Worm (Caenorhabditis elegans): Measurements from ENCODE around the gene clec-256.

clec-256 gene

DNA sequence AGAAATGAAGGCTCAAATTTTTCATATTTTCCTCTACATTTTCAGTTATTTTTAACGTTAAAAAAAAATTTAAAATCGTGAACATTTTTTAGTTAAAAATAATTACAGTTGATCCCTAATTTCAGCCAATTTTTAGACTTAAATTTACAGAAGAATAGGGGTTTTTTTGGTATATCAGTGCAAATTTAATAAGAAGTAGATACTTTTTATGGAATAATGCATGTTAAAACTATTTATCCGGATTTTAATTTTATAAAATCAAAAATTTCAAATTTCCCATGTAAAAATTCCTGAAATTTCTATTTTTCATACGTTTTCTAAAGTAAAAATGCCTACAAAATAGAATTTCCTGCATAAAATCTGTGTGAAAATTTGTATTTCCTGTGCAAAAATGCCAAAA, 47.4 kb upstream of the clec-256 start:
- no peak for TF ChIP-seq ceh-83 (GFP tag; optimal IDR thresholded peaks at IDR 0.05)
- TF ChIP-seq nhr-12 (tag; optimal IDR thresholded peaks at IDR 0.05): no peak
- TF ChIP-seq sptf-1 (tag; optimal IDR thresholded peaks at IDR 0.05): no peak
- TF ChIP-seq unc-62 (GFP tag; optimal IDR thresholded peaks at IDR 0.05): no peak
- TF ChIP-seq mep-1 (tag; optimal IDR thresholded peaks at IDR 0.05): no peak
- no peak for TF ChIP-seq nhr-76 (tag; optimal IDR thresholded peaks at IDR 0.05)
- no peak for TF ChIP-seq unc-120 (tag; optimal IDR thresholded peaks at IDR 0.05; ENCODE audit: poor library complexity, severe bottlenecking)
- no peak for TF ChIP-seq elt-1 (tag; optimal IDR thresholded peaks at IDR 0.05; ENCODE audit: borderline replicate concordance, insufficient read depth)
- no peak for TF ChIP-seq tbx-8 (GFP tag; optimal IDR thresholded peaks at IDR 0.05)
- no peak for TF ChIP-seq nhr-237 (tag; optimal IDR thresholded peaks at IDR 0.05)
- TF ChIP-seq mls-2 (tag; optimal IDR thresholded peaks at IDR 0.05): no peak
- TF ChIP-seq nhr-2 (tag; optimal IDR thresholded peaks at IDR 0.05): no peak
- no peak for TF ChIP-seq pha-4 (tag; optimal IDR thresholded peaks at IDR 0.05)
- no peak for TF ChIP-seq drap-1 (GFP tag; optimal IDR thresholded peaks at IDR 0.05)

DNA sequence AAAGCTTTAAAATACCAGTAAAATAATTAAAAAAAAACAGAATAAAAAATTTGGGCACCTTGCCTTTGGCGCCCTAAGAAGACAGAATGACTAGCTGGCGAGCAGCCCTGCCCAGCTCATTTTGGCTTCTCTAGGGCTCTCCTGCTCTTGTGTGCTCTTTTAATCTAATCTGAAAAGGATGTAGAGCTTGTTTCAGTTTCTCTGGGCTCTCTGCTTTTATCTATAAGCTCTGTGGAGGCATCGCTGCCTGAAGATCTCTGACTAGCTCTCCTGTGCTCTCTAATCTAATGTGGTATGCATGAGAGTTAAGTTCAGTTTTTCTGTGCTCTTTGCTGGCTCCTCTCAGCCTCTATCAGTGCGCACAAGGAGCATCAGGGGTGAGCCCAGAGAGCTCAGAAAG, 45.6 kb upstream of the clec-256 start:
- TF ChIP-seq mab-5 (tag; optimal IDR thresholded peaks at IDR 0.05) (no peak), tbx-8 (GFP tag; optimal IDR thresholded peaks at IDR 0.05) (no peak), mls-2 (tag; optimal IDR thresholded peaks at IDR 0.05) (no peak), ces-1 (GFP tag; optimal IDR thresholded peaks at IDR 0.05) (peak; percentile 68), snpc-4 (tag; optimal IDR thresholded peaks at IDR 0.05) (no peak), flh-1 (GFP tag; optimal IDR thresholded peaks at IDR 0.05) (no peak), nhr-2 (tag; optimal IDR thresholded peaks at IDR 0.05) (no peak)

DNA sequence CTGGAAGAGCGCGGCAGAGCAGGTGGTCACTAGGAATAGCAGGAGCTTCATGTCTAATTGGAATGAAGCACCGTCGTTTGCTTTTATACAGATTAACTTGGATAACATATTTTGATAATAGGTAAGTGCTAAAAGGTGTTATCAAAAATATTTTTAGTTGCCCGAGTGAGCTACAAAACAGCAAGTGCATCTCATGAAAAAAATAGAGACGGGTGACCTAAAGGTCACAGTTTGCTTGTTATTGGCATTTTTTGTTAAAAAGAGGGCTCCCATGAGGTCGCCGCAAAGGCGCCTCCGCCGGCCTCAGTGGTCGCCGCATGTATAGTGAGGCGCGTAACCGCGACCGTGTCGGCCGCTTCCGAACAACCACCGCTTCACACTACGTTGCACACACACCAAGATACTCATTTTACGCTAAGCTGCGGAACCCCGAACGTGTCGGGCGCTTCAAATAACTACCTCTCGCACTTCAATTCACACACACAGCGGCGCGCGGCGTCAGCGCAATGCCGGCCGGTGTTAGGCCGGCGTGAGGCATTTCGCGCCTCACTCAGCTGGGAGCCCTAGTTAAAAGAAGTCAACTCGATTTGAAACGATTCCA, 42.1 kb upstream of the clec-256 start, which contains the start of gene asp-19:
Gene asp-19, minus strand, starts transcription at position 51 of the 601 bp plus-strand sequence.
- no peak for TF ChIP-seq ztf-11 (tag; optimal IDR thresholded peaks at IDR 0.05)
- TF ChIP-seq lsy-2 (tag; optimal IDR thresholded peaks at IDR 0.05): no peak

DNA sequence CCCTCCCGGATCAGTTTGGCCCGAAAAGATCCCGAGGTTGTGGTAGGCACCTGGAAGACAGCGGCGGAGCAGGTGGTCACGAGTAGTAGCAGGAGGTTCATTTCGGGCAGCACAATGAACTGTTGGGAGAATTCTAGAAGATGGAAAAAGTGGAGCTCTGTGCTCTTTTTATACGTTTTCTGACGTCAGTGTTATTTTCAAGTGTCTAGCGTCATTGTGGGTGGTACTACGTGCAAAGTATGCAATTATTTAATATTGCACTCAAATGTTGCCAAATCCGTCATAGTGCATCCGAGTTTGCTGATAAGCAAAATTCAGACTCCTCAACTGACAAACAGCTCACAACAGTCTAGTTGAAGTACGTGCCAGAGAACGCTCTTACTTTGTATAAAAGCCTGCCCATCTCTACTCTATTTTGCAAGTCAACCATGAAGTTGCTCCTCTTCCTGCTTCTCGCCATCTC, 39.9 kb upstream of the clec-256 start, which contains the start of the genes asp-18 and scl-19:
Gene asp-18, minus strand, starts transcription at position 101 of the 463 bp plus-strand sequence.
Gene scl-19, plus strand, starts transcription at position 413 of the 463 bp plus-strand sequence.
- TF ChIP-seq sem-2 (GFP tag; optimal IDR thresholded peaks at IDR 0.05): no peak
- TF ChIP-seq unc-120 (tag; optimal IDR thresholded peaks at IDR 0.05; ENCODE audit: poor library complexity, severe bottlenecking): no peak
- no peak for TF ChIP-seq nhr-28 (tag; optimal IDR thresholded peaks at IDR 0.05)
- no peak for TF ChIP-seq unc-62 (GFP tag; optimal IDR thresholded peaks at IDR 0.05)
- TF ChIP-seq sptf-1 (tag; optimal IDR thresholded peaks at IDR 0.05): no peak
- no peak for TF ChIP-seq ceh-83 (GFP tag; optimal IDR thresholded peaks at IDR 0.05)
- TF ChIP-seq lin-32 (GFP tag; optimal IDR thresholded peaks at IDR 0.05): no peak
- TF ChIP-seq zip-8 (tag; optimal IDR thresholded peaks at IDR 0.05): no peak
- no peak for TF ChIP-seq tbx-8 (GFP tag; optimal IDR thresholded peaks at IDR 0.05)
- TF ChIP-seq M03D4.4 (tag; optimal IDR thresholded peaks at IDR 0.05): no peak
- TF ChIP-seq ceh-43 (GFP tag; optimal IDR thresholded peaks at IDR 0.05): no peak
- no peak for TF ChIP-seq ces-1 (GFP tag; optimal IDR thresholded peaks at IDR 0.05)
- TF ChIP-seq drap-1 (GFP tag; optimal IDR thresholded peaks at IDR 0.05): no peak
- no peak for TF ChIP-seq hlh-1 (tag; optimal IDR thresholded peaks at IDR 0.05)
- no peak for TF ChIP-seq ztf-11 (tag; optimal IDR thresholded peaks at IDR 0.05)
- no peak for TF ChIP-seq unc-39 (tag; optimal IDR thresholded peaks at IDR 0.05)
- TF ChIP-seq bed-3 (GFP tag; optimal IDR thresholded peaks at IDR 0.05): no peak
- no peak for TF ChIP-seq ceh-39 (tag; optimal IDR thresholded peaks at IDR 0.05)
- TF ChIP-seq lin-13 (tag; optimal IDR thresholded peaks at IDR 0.05): no peak

DNA sequence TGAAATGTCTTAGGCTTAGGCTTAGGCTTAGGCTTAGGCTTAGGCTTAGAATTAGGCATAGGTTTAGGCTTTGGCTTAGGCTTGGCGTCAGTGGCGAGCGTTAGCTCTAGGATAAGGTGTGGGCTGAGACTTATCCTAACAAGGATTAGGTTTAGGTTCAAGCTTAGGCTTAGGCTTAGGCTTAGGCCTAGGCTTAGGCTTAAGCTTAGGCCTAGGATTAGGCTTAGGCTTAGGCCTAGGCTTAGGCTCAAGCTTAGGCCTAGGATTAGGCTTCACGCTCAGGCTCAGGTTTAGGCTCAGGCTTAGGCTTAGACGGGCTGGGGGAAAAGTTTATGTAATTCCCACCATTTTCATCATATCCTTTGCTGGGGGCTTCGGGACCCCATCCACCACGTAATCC, 37.5 kb upstream of the clec-256 start:
- TF ChIP-seq ham-2 (GFP tag; optimal IDR thresholded peaks at IDR 0.05) (peak; percentile 10), sptf-1 (tag; optimal IDR thresholded peaks at IDR 0.05) (no peak)
